Worm (Caenorhabditis elegans) whole organism, L4 larva: Measurements from ENCODE around the gene fce-2.

Experiments
- ZK337.2 ChIP-seq: fragments of 200-800 bp; sonication (Bioruptor generic); IDR thresholded peaks from 2 replicates; pipeline ENCODE4 v1.3.6; 2022; ENCODE audit warnings: missing genetic modification reagents, missing genetic modification characterization, missing compliant biosample characterization
- ama-1 ChIP-seq: fragments of 150-350 bp; optimal IDR thresholded peaks from 2 replicates; lab custom pipeline; 2014; ENCODE audit warnings: inconsistent platforms, mixed read lengths
- lsy-2 ChIP-seq, 2 experiments: fragments of 150-350 bp in 1 of 2; sonication (generic microtip) in 1 of 2; optimal IDR thresholded peaks; 2 replicates each; lab custom pipeline; 2014 to 2017; ENCODE audit warnings: missing biosample characterization in 2 of 2, missing genetic modification characterization in 2 of 2
- zag-1 ChIP-seq: fragments of 150-350 bp; optimal IDR thresholded peaks from 2 replicates; lab custom pipeline; 2014; ENCODE audit warnings: missing biosample characterization, missing genetic modification characterization

DNA sequence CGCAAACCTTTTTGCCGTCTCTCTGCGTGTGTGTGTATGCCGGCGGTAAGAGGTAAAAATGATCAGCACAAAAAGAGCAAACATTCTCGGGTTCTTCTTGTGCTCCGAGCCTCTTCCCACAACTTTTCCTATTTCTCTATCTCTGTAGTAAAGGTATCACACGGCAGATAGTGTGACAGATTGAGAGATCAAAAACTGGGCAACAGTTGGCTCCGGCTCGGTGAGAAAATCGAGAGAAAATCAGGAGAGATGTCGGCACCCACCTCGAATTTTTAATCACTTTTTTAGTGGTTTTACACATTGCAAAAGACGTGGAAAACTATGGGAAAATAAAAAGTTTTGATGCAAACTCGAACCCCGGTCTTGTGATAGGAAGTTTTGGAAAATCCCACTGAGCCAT, 26.7 kb downstream of the fce-2 start:
- no peak for TF ChIP-seq ZK337.2 (GFP tag; lab: Robert Waterston, UW)
- TF ChIP-seq zag-1 (tag; lab: Kevin White, UChicago), result no peak
- no peak for TF ChIP-seq ama-1 (lab: Kevin White, UChicago)
- no peak for TF ChIP-seq lsy-2 (tag; optimal IDR thresholded peaks at IDR 0.05; lab: Kevin White, UChicago)
